Worm (Caenorhabditis elegans) whole organism, mixed stage, embryonic: ENCODE data around the gene H37A05.4.

Experiments used
- M03D4.4 ChIP-seq: sonication (generic microtip); optimal IDR thresholded peaks from 2 replicates; lab custom pipeline; 2017; ENCODE audit warnings: mild to moderate bottlenecking, missing genetic modification characterization, missing compliant biosample characterization
- bed-3 ChIP-seq: fragments of 200-800 bp; sonication (Bioruptor generic); optimal IDR thresholded peaks from 3 replicates; lab custom pipeline; 2018; ENCODE audit warnings: mild to moderate bottlenecking, missing genetic modification characterization, moderate library complexity, missing compliant biosample characterization
- blmp-1 ChIP-seq: fragments of 150-350 bp; optimal IDR thresholded peaks from 2 replicates; lab custom pipeline; 2014; ENCODE audit warnings: missing biosample characterization, missing genetic modification characterization
- ceh-39 ChIP-seq: fragments of 150-350 bp; optimal IDR thresholded peaks from 2 replicates; lab custom pipeline; 2014; ENCODE audit warnings: missing biosample characterization, missing genetic modification characterization
- ceh-43 ChIP-seq: fragments of 200-800 bp; sonication (Bioruptor generic); optimal IDR thresholded peaks from 2 replicates; lab custom pipeline; 2018; ENCODE audit warnings: mild to moderate bottlenecking, missing genetic modification characterization, moderate library complexity, missing compliant biosample characterization
- ceh-83 ChIP-seq: fragments of 200-800 bp; sonication (Bioruptor generic); optimal IDR thresholded peaks from 2 replicates; lab custom pipeline; 2018; ENCODE audit warnings: mild to moderate bottlenecking, missing genetic modification characterization, missing compliant biosample characterization
- ces-1 ChIP-seq: fragments of 150-350 bp; optimal IDR thresholded peaks from 2 replicates; lab custom pipeline; 2014; ENCODE audit warnings: missing biosample characterization, missing genetic modification reagents, missing genetic modification characterization
- cnd-1 ChIP-seq: fragments of 200-800 bp; sonication (Bioruptor generic); optimal IDR thresholded peaks from 2 replicates; lab custom pipeline; 2018; ENCODE audit warnings: mild to moderate bottlenecking, missing genetic modification characterization, missing compliant biosample characterization
- drap-1 ChIP-seq: fragments of 200-800 bp; sonication (Bioruptor generic); optimal IDR thresholded peaks from 3 replicates; lab custom pipeline; 2018; ENCODE audit warnings: mild to moderate bottlenecking, missing genetic modification characterization, missing compliant biosample characterization
- elt-1 ChIP-seq: sonication (generic microtip); optimal IDR thresholded peaks from 2 replicates; lab custom pipeline; 2017; ENCODE audit warnings: missing genetic modification characterization, mild to moderate bottlenecking, missing compliant biosample characterization, antibody characterized with exemption, moderate library complexity, borderline replicate concordance; ENCODE audit not compliant: insufficient read depth
- elt-3 ChIP-seq: fragments of 150-350 bp; optimal IDR thresholded peaks from 2 replicates; lab custom pipeline; 2014; ENCODE audit warnings: missing biosample characterization, missing genetic modification characterization
- ham-2 ChIP-seq: fragments of 200-800 bp; sonication (Bioruptor generic); optimal IDR thresholded peaks from 2 replicates; lab custom pipeline; 2018; ENCODE audit warnings: mild to moderate bottlenecking, missing genetic modification characterization, missing compliant biosample characterization
- hlh-1 ChIP-seq: fragments of 150-350 bp; optimal IDR thresholded peaks from 2 replicates; lab custom pipeline; 2014; ENCODE audit warnings: missing biosample characterization, missing genetic modification reagents, missing genetic modification characterization
- lin-13 ChIP-seq: fragments of 150-350 bp; optimal IDR thresholded peaks from 2 replicates; lab custom pipeline; 2014; ENCODE audit warnings: missing biosample characterization, missing genetic modification characterization
- lin-32 ChIP-seq: fragments of 200-800 bp; sonication (Bioruptor generic); optimal IDR thresholded peaks from 2 replicates; lab custom pipeline; 2018; ENCODE audit warnings: mild to moderate bottlenecking, missing genetic modification characterization, missing compliant biosample characterization
- lsy-2 ChIP-seq: fragments of 150-350 bp; optimal IDR thresholded peaks from 2 replicates; lab custom pipeline; 2014; ENCODE audit warnings: missing biosample characterization, missing genetic modification characterization
- mep-1 ChIP-seq: fragments of 150-350 bp; optimal IDR thresholded peaks from 2 replicates; lab custom pipeline; 2017; ENCODE audit warnings: missing biosample characterization, missing genetic modification reagents, missing genetic modification characterization, inconsistent platforms
- mls-2 ChIP-seq: sonication (generic microtip); optimal IDR thresholded peaks from 2 replicates; lab custom pipeline; 2016; ENCODE audit warnings: mild to moderate bottlenecking, missing genetic modification characterization, moderate library complexity, missing compliant biosample characterization
- nhr-12 ChIP-seq: fragments of 150-350 bp; optimal IDR thresholded peaks from 2 replicates; lab custom pipeline; 2014; ENCODE audit warnings: missing biosample characterization, missing genetic modification characterization
- nhr-2 ChIP-seq: fragments of 150-350 bp; optimal IDR thresholded peaks from 2 replicates; lab custom pipeline; 2014; ENCODE audit warnings: missing biosample characterization, missing genetic modification characterization
- nhr-237 ChIP-seq: fragments of 150-350 bp; optimal IDR thresholded peaks from 2 replicates; lab custom pipeline; 2014; ENCODE audit warnings: missing biosample characterization, missing genetic modification characterization
- nhr-28 ChIP-seq: fragments of 150-350 bp; optimal IDR thresholded peaks from 2 replicates; lab custom pipeline; 2014; ENCODE audit warnings: missing biosample characterization, missing genetic modification characterization
- nhr-76 ChIP-seq: sonication (generic microtip); optimal IDR thresholded peaks from 2 replicates; lab custom pipeline; 2017; ENCODE audit warnings: missing biosample characterization, missing genetic modification characterization
- pha-4 ChIP-seq: fragments of 150-350 bp; optimal IDR thresholded peaks from 2 replicates; lab custom pipeline; 2018; ENCODE audit warnings: missing biosample characterization, missing genetic modification reagents, missing genetic modification characterization
- sem-2 ChIP-seq: fragments of 200-800 bp; sonication (Bioruptor generic); optimal IDR thresholded peaks from 2 replicates; lab custom pipeline; 2018; ENCODE audit warnings: mild to moderate bottlenecking, missing genetic modification characterization, missing compliant biosample characterization
- sptf-1 ChIP-seq: sonication (generic microtip); optimal IDR thresholded peaks from 2 replicates; lab custom pipeline; 2017; ENCODE audit warnings: mild to moderate bottlenecking, missing genetic modification characterization, moderate library complexity, missing compliant biosample characterization
- tbx-8 ChIP-seq: fragments of 200-800 bp; sonication (Bioruptor generic); optimal IDR thresholded peaks from 2 replicates; lab custom pipeline; 2018; ENCODE audit warnings: mild to moderate bottlenecking, missing genetic modification characterization, moderate library complexity, missing compliant biosample characterization
- unc-120 ChIP-seq: sonication (generic microtip); optimal IDR thresholded peaks from 2 replicates; lab custom pipeline; 2017; ENCODE audit warnings: missing genetic modification characterization, missing compliant biosample characterization; ENCODE audit not compliant: poor library complexity, severe bottlenecking
- unc-62 ChIP-seq: fragments of 150-350 bp; optimal IDR thresholded peaks from 2 replicates; lab custom pipeline; 2014; ENCODE audit warnings: missing biosample characterization, missing genetic modification reagents, missing genetic modification characterization
- zip-8 ChIP-seq: fragments of 150-350 bp; optimal IDR thresholded peaks from 2 replicates; lab custom pipeline; 2014; ENCODE audit warnings: missing biosample characterization, missing genetic modification characterization
- ztf-11 ChIP-seq: fragments of 150-350 bp; optimal IDR thresholded peaks from 2 replicates; lab custom pipeline; 2014; ENCODE audit warnings: missing biosample characterization, missing genetic modification characterization

H37A05.4 gene

DNA sequence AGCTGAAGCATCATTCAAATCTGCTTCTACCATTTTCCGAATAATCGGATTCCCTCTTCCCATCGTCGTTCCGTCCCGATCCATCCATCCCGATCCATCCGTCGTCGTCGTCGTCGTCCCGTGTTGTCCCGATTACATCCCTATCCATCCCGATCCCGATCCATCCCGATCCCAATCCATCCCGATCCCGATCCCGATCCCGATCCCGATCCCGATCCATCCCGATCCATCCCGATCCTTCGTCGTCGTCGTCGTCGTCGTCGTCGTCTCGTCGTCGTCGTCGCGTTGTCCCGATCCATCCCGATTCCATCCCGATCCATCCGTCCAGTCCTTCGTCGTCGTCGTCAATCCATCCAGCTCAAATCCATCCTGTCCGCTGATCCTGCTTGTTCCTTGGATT, 2.4 kb downstream of the H37A05.4 start:
- no peak for TF ChIP-seq blmp-1
- no peak for TF ChIP-seq hlh-1 (tag; lab: Kevin White, UChicago)
- no peak for TF ChIP-seq ceh-39 (tag; lab: Kevin White, UChicago)
- TF ChIP-seq nhr-76: no peak
- TF ChIP-seq sem-2: no peak
- no peak for TF ChIP-seq mls-2
- TF ChIP-seq nhr-12: no peak
- TF ChIP-seq unc-62 (GFP tag; lab: Kevin White, UChicago): no peak
- no peak for TF ChIP-seq lin-32 (GFP tag; lab: Kevin White, UChicago)
- TF ChIP-seq elt-1 (tag; lab: Kevin White, UChicago): no peak

DNA sequence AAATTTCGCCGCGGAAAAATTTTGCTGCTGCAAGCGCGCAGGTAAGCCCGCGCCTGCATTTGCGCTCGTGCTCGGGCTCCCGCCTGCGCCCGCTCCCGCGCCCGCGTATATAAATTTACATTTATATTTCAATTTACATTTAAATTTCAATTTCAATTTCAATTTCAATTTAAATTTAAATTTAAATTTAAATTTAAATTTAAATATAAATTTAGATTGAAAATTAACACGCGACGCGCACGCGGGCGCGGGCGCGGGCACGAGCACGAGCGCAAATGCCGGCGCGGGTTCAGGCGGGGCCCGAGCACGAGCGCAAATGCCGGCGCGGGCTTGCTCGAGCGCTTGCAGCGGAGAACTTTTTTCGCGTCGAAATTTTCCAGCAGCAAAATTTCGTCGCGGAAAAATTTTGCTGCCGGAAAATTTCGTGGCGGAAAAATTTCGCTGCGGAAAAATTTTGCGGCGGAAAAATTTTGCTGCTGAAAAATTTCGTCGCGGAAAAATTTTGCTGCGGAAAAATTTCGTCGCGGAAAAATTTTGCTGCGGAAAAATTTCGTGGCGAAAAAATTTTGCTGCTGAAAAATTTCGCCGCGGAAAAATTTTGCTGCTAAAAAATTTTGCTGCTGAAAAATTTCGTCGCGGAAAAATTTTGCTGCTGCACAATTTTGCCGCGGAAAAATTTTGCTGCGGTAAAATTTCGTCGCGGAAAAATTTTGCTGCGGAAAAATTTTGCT, 3.6 kb downstream of the H37A05.4 start:
- TF ChIP-seq mep-1 (tag; lab: Kevin White, UChicago) (no peak), sptf-1 (tag; lab: Kevin White, UChicago) (peak; percentile 62), ces-1 (GFP tag; lab: Kevin White, UChicago) (no peak)

- TF ChIP-seq nhr-2 (tag; lab: Kevin White, UChicago): no peak
- TF ChIP-seq, all 35 proteins: peak for 0
Observed at ce11 chrV:13638040-13638439, 11.5 kb downstream of the H37A05.4 start.

ce11 chrV:13636411-13636810, 13.2 kb downstream of the H37A05.4 start:
- TF ChIP-seq ztf-11 (tag; lab: Kevin White, UChicago) (no peak), elt-1 (tag; lab: Kevin White, UChicago) (peak; percentile 71), mep-1 (tag; lab: Kevin White, UChicago) (no peak)

ce11 chrV:13634149-13634548, 15.4 kb downstream of the H37A05.4 start, which contains the start of gene H37A05.2:
Gene H37A05.2 (minus strand): TSS chrV:13634249.
- TF ChIP-seq nhr-237: no peak
- TF ChIP-seq nhr-12: no peak
- no peak for TF ChIP-seq zip-8 (tag; lab: Kevin White, UChicago)
- TF ChIP-seq elt-1 (tag; lab: Kevin White, UChicago): no peak
- TF ChIP-seq ceh-43: no peak
- TF ChIP-seq elt-3: no peak
- no peak for TF ChIP-seq ces-1 (GFP tag; lab: Kevin White, UChicago)
- no peak for TF ChIP-seq sem-2
- no peak for TF ChIP-seq tbx-8 (GFP tag; lab: Kevin White, UChicago)
- TF ChIP-seq sptf-1 (tag; lab: Kevin White, UChicago): no peak
- no peak for TF ChIP-seq drap-1
- TF ChIP-seq nhr-2 (tag; lab: Kevin White, UChicago): no peak
- TF ChIP-seq unc-120 (tag; lab: Kevin White, UChicago): no peak
- TF ChIP-seq ceh-39 (tag; lab: Kevin White, UChicago): no peak
- TF ChIP-seq lin-13 (tag; lab: Kevin White, UChicago): no peak
- no peak for TF ChIP-seq mep-1 (tag; lab: Kevin White, UChicago)
- TF ChIP-seq pha-4 (tag; lab: Kevin White, UChicago): no peak
- TF ChIP-seq M03D4.4: no peak
- TF ChIP-seq, all 35 proteins: peak for 0

ce11 chrV:13627103-13627623, 22.4 kb downstream of the H37A05.4 start, which contains the start of gene sde-2:
Gene sde-2 (plus strand): TSS chrV:13627573.
- TF ChIP-seq ces-1 (GFP tag; lab: Kevin White, UChicago): peak; percentile 82
- TF ChIP-seq ceh-43: no peak

DNA sequence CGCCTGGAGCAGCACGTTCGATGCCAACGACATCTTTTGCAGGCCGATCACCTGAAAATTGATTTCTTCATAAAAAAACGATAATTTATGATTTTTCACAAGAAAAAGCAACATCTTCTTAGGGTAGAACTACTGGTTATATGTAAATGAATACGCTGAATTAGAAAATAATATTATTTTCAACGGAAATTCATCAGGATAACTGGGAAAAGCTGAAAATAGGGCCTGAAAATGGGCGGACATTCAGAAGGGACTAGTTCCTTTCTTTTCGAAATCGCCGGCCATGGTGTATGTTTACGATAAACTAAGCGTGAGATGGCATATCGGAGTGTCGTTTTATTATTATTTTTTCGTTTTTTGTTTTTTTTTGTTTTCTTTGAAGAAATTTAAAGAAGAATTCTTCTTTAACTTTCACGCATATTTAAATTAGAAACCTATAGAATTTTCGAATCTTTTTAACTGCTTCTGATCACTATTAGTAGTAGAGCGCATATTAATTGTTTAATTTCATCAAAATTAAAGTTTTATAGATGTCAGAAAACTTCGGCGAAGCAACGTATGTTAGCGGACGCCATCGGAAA, 24.0 kb downstream of the H37A05.4 start, which contains the start of the genes nduv-2 and F53F4.12:
Gene nduv-2 (minus strand): TSS at position 51 of the 581 bp plus-strand sequence.
Gene F53F4.12 (plus strand): TSS at position 531 of the 581 bp plus-strand sequence.
- TF ChIP-seq tbx-8 (GFP tag; lab: Kevin White, UChicago) (no peak), bed-3 (GFP tag; lab: Kevin White, UChicago) (no peak), nhr-28 (tag; lab: Kevin White, UChicago) (no peak), nhr-2 (tag; lab: Kevin White, UChicago) (no peak), elt-1 (tag; lab: Kevin White, UChicago) (no peak), ces-1 (GFP tag; lab: Kevin White, UChicago) (no peak), mls-2 (no peak), ztf-11 (tag; lab: Kevin White, UChicago) (no peak), nhr-12 (no peak), hlh-1 (tag; lab: Kevin White, UChicago) (no peak), ham-2 (no peak), cnd-1 (tag; lab: Kevin White, UChicago) (no peak), ceh-83 (no peak), unc-120 (tag; lab: Kevin White, UChicago) (no peak), nhr-237 (no peak), lin-32 (GFP tag; lab: Kevin White, UChicago) (no peak), lin-13 (tag; lab: Kevin White, UChicago) (no peak), lsy-2 (tag; lab: Kevin White, UChicago) (no peak), drap-1 (no peak), ceh-43 (no peak)
